Worm (Caenorhabditis elegans) whole organism, L3 larva: ENCODE data around the gene T26A5.8.

Experiments used
- ZK546.5 ChIP-seq: sonication (generic microtip); optimal IDR thresholded peaks from 2 replicates; lab custom pipeline; 2017; ENCODE audit warnings: missing biosample characterization, missing genetic modification characterization
- ama-1 ChIP-seq: fragments of 150-350 bp; optimal IDR thresholded peaks from 2 replicates; lab custom pipeline; 2018
- ceh-82 ChIP-seq: fragments of 150-350 bp; optimal IDR thresholded peaks from 2 replicates; lab custom pipeline; 2014; ENCODE audit warnings: missing biosample characterization, missing genetic modification characterization
- elt-1 ChIP-seq: fragments of 150-350 bp; optimal IDR thresholded peaks from 2 replicates; lab custom pipeline; 2014; ENCODE audit warnings: missing biosample characterization, missing genetic modification characterization
- elt-2 ChIP-seq: sonication (generic microtip); optimal IDR thresholded peaks from 2 replicates; lab custom pipeline; 2016; ENCODE audit warnings: missing genetic modification reagents, mild to moderate bottlenecking, missing genetic modification characterization, missing compliant biosample characterization
- elt-3 ChIP-seq, 3 experiments: fragments of 150-350 bp in 1 of 3; sonication (generic microtip) in 2 of 3; optimal IDR thresholded peaks; 2 replicates in 2 of 3; 4 replicates in 1 of 3; lab custom pipeline; 2014 to 2017; ENCODE audit warnings: missing biosample characterization in 3 of 3, missing genetic modification characterization in 3 of 3
- mml-1 ChIP-seq: fragments of 150-350 bp; sonication (generic microtip); optimal IDR thresholded peaks from 3 replicates; lab custom pipeline; 2014; ENCODE audit warnings: missing biosample characterization, missing genetic modification characterization
- nhr-237 ChIP-seq: fragments of 150-350 bp; optimal IDR thresholded peaks from 2 replicates; lab custom pipeline; 2014; ENCODE audit warnings: missing biosample characterization, missing genetic modification characterization
- unc-62 ChIP-seq: fragments of 150-350 bp; sonication (generic microtip); optimal IDR thresholded peaks from 4 replicates; lab custom pipeline; 2014; ENCODE audit warnings: missing biosample characterization, missing genetic modification reagents, missing genetic modification characterization
- ztf-11 ChIP-seq: fragments of 150-350 bp; optimal IDR thresholded peaks from 2 replicates; lab custom pipeline; 2014; ENCODE audit warnings: missing biosample characterization, missing genetic modification characterization

- no peak for TF ChIP-seq mml-1
- no peak for TF ChIP-seq ama-1
- no peak for TF ChIP-seq ztf-11 (tag; lab: Kevin White, UChicago)
- TF ChIP-seq ceh-82 = no peak
- no peak for TF ChIP-seq elt-2 (tag; lab: Kevin White, UChicago)
- no peak for TF ChIP-seq elt-1
- TF ChIP-seq elt-3 (tag; optimal IDR thresholded peaks at IDR 0.05; lab: Kevin White, UChicago) = no peak
- no peak for TF ChIP-seq ZK546.5
- no peak for TF ChIP-seq nhr-237 (tag; lab: Kevin White, UChicago)
- no peak for TF ChIP-seq unc-62 (GFP tag; lab: Kevin White, UChicago)
Observed at ce11 chrIII:6476380-6476779, 13.7 kb upstream of the T26A5.8 start.
